Worm (Caenorhabditis elegans) whole organism, young adult: ENCODE results near the gene srbc-55.

Experiments used
- B0261.1 ChIP-seq: sonication (generic microtip); optimal IDR thresholded peaks from 2 replicates; lab custom pipeline; 2016; ENCODE audit warnings: mild to moderate bottlenecking, missing genetic modification characterization, moderate library complexity, missing compliant biosample characterization
- bed-1 ChIP-seq: fragments of 200-800 bp; sonication (Bioruptor generic); IDR thresholded peaks from 2 replicates; pipeline ENCODE4 v1.3.6; 2022; ENCODE audit warnings: missing genetic modification reagents, missing genetic modification characterization, missing compliant biosample characterization
- fkh-3 ChIP-seq: sonication (generic microtip); optimal IDR thresholded peaks from 2 replicates; lab custom pipeline; 2016; ENCODE audit warnings: mild to moderate bottlenecking, missing genetic modification characterization, missing compliant biosample characterization
- hlh-12 ChIP-seq: sonication (generic microtip); optimal IDR thresholded peaks from 2 replicates; lab custom pipeline; 2016; ENCODE audit warnings: missing genetic modification characterization, missing compliant biosample characterization
- madf-6 ChIP-seq: fragments of 200-800 bp; sonication (Bioruptor generic); IDR thresholded peaks from 2 replicates; pipeline ENCODE4 v1.3.6; 2022; ENCODE audit warnings: missing genetic modification reagents, missing genetic modification characterization, missing compliant biosample characterization
- nhr-27 ChIP-seq: fragments of 200-800 bp; sonication (Bioruptor generic); optimal IDR thresholded peaks from 2 replicates; lab custom pipeline; 2018; ENCODE audit warnings: mild to moderate bottlenecking, missing genetic modification characterization, moderate library complexity, missing compliant biosample characterization
- sdz-38 ChIP-seq: sonication (generic microtip); optimal IDR thresholded peaks from 2 replicates; lab custom pipeline; 2016; ENCODE audit warnings: missing genotype, missing genetic modification characterization, missing compliant biosample characterization
- snpc-1.3 ChIP-seq: sonication (generic microtip); optimal IDR thresholded peaks from 2 replicates; lab custom pipeline; 2017; ENCODE audit warnings: missing genetic modification characterization, mild to moderate bottlenecking, missing compliant biosample characterization, antibody characterized with exemption, moderate library complexity, missing genotype, missing genetic modification reagents; ENCODE audit not compliant: insufficient read depth
- tlf-1 ChIP-seq: fragments of 200-800 bp; sonication (Bioruptor generic); optimal IDR thresholded peaks from 2 replicates; lab custom pipeline; 2018; ENCODE audit warnings: mild to moderate bottlenecking, missing genetic modification characterization, missing compliant biosample characterization
- ztf-22 ChIP-seq: fragments of 200-800 bp; sonication (Bioruptor generic); optimal IDR thresholded peaks from 2 replicates; lab custom pipeline; 2018; ENCODE audit warnings: mild to moderate bottlenecking, missing genetic modification characterization, moderate library complexity, missing compliant biosample characterization

The srbc-55 gene

ce11 chrV:15779128-15779729 lies 50.6 kb downstream of the srbc-55 start, which contains the start of the genes nhr-285 and irld-52:
nhr-285 (minus strand) TSS chrV:15779228.
irld-52 (plus strand) TSS chrV:15779679.
- TF ChIP-seq nhr-27 (no peak), hlh-12 (tag; lab: Kevin White, UChicago) (no peak), tlf-1 (GFP tag; lab: Kevin White, UChicago) (no peak), bed-1 (GFP tag; lab: Robert Waterston, UW) (no peak), madf-6 (GFP tag; lab: Robert Waterston, UW) (no peak), sdz-38 (tag; lab: Kevin White, UChicago) (no peak), ztf-22 (GFP tag; lab: Kevin White, UChicago) (no peak), fkh-3 (tag; lab: Kevin White, UChicago) (no peak), B0261.1 (no peak), snpc-1.3 (no peak)
